Fruit fly (Drosophila melanogaster): Measurements from ENCODE around the gene Ddx1.
A peak's percentile ranks its signal among the peaks of the same experiment; 100 is the strongest.

Gene Ddx1

dm6 chr3L:22277186-22277585 is 14.0 kb downstream of the Ddx1 start (continued):
- TF ChIP-seq Six4 (GFP tag; optimal IDR thresholded peaks at IDR 0.05), result peak; percentile 21
- TF ChIP-seq CG11560 (tag; IDR thresholded peaks at IDR 0.05), result peak; percentile 24; the same call in 1 of the 3 replicates
- TF ChIP-seq HLHmδ (GFP tag; optimal IDR thresholded peaks at IDR 0.05), result no peak
- TF ChIP-seq CG12236 (GFP tag; optimal IDR thresholded peaks at IDR 0.05), result no peak
- TF ChIP-seq org-1 (GFP tag; optimal IDR thresholded peaks at IDR 0.05), result no peak
- TF ChIP-seq Xrp1 (GFP tag; IDR thresholded peaks at IDR 0.05), result 0 out of 2 replicates have a peak, but pooled peaks have one; percentile 45
- TF ChIP-seq row (GFP tag; IDR thresholded peaks at IDR 0.05), result peak; percentile 68
- TF ChIP-seq CG9876 (GFP tag; optimal IDR thresholded peaks at IDR 0.05), result peak; percentile 35
- TF ChIP-seq CG2875 (GFP tag; optimal IDR thresholded peaks at IDR 0.05), result peak; percentile 22
- TF ChIP-seq Dip3 (GFP tag; optimal IDR thresholded peaks at IDR 0.05), result peak; percentile 48
- no peak for TF ChIP-seq p53 (GFP tag; optimal IDR thresholded peaks at IDR 0.05)
- no peak for TF ChIP-seq Dad (GFP tag; optimal IDR thresholded peaks at IDR 0.05)
- TF ChIP-seq Ets97D (GFP tag; optimal IDR thresholded peaks at IDR 0.05), result peak; percentile 9
- TF ChIP-seq CG9727 (GFP tag; optimal IDR thresholded peaks at IDR 0.05), result no peak
- TF ChIP-seq unc-4 (GFP tag; IDR thresholded peaks at IDR 0.05; ENCODE audit: partially characterized antibody), result no peak
- TF ChIP-seq az2 (GFP tag; optimal IDR thresholded peaks at IDR 0.05), result peak; percentile 23
- TF ChIP-seq CG6175 (GFP tag; IDR thresholded peaks at IDR 0.05), result 0 out of 3 replicates have a peak, but pooled peaks have one; percentile 8
- TF ChIP-seq CG10654 (GFP tag; optimal IDR thresholded peaks at IDR 0.05), result no peak
- no peak for TF ChIP-seq CG6854 (GFP tag; optimal IDR thresholded peaks at IDR 0.05)
- TF ChIP-seq CG7839 (tag; optimal IDR thresholded peaks at IDR 0.05), result no peak
- peak; percentile 10 for TF ChIP-seq CG13775 (GFP tag; optimal IDR thresholded peaks at IDR 0.05)
- peak; percentile 26; the same call in 1 of the 2 replicates for TF ChIP-seq peb (GFP tag; IDR thresholded peaks at IDR 0.05)
- no peak for TF ChIP-seq CG8478 (optimal IDR thresholded peaks at IDR 0.05)
- TF ChIP-seq ato (GFP tag; IDR thresholded peaks at IDR 0.05; ENCODE audit: partially characterized antibody), result no peak
- no peak for TF ChIP-seq wek (GFP tag; optimal IDR thresholded peaks at IDR 0.05)
- TF ChIP-seq CG9609 (GFP tag; optimal IDR thresholded peaks at IDR 0.05), result peak; percentile 14
- TF ChIP-seq Opbp (GFP tag; IDR thresholded peaks at IDR 0.05; ENCODE audit: partially characterized antibody), result no peak
- no peak for TF ChIP-seq Sin3A (optimal IDR thresholded peaks at IDR 0.05)
- no peak for TF ChIP-seq shn (GFP tag; optimal IDR thresholded peaks at IDR 0.05)
- TF ChIP-seq CG14860 (GFP tag; IDR thresholded peaks at IDR 0.05; ENCODE audit: partially characterized antibody), result no peak
- TF ChIP-seq nerfin-2 (GFP tag; IDR thresholded peaks at IDR 0.05; ENCODE audit: partially characterized antibody), result no peak
- no peak for TF ChIP-seq CG33557 (GFP tag; optimal IDR thresholded peaks at IDR 0.05)
- TF ChIP-seq sc (optimal IDR thresholded peaks at IDR 0.05), result no peak
- TF ChIP-seq sc (GFP tag; optimal IDR thresholded peaks at IDR 0.05), result no peak
- TF ChIP-seq CG6654 (GFP tag; optimal IDR thresholded peaks at IDR 0.05), result no peak
- no peak for TF ChIP-seq vfl (GFP tag; optimal IDR thresholded peaks at IDR 0.05)
- TF ChIP-seq slbo (GFP tag; IDR thresholded peaks at IDR 0.05), result peak; percentile 60
- no peak for TF ChIP-seq BEAF-32 (GFP tag; optimal IDR thresholded peaks at IDR 0.05)
- peak; percentile 56 for TF ChIP-seq fd96Cb (tag; optimal IDR thresholded peaks at IDR 0.05)
- TF ChIP-seq CG14014 (GFP tag; IDR thresholded peaks at IDR 0.05), result peak; percentile 40; the same call in 1 of the 2 replicates
- peak; percentile 26; the same call in 1 of the 2 replicates for TF ChIP-seq sens-2 (GFP tag; IDR thresholded peaks at IDR 0.05)
- peak; percentile 16 for TF ChIP-seq jumu (GFP tag; optimal IDR thresholded peaks at IDR 0.05)
- no peak for TF ChIP-seq pzg (GFP tag; optimal IDR thresholded peaks at IDR 0.05)
- peak; percentile 42 for TF ChIP-seq CG17829 (tag; optimal IDR thresholded peaks at IDR 0.05)
- no peak for TF ChIP-seq CG14965 (GFP tag; optimal IDR thresholded peaks at IDR 0.05; ENCODE audit: borderline replicate concordance)
- no peak for TF ChIP-seq da (GFP tag; optimal IDR thresholded peaks at IDR 0.05)
- TF ChIP-seq CG3995 (GFP tag; optimal IDR thresholded peaks at IDR 0.05), result no peak
- no peak for TF ChIP-seq pan (optimal IDR thresholded peaks at IDR 0.05)
- peak in 1 of 2 experiments; percentile 66 for TF ChIP-seq pan (GFP tag; optimal IDR thresholded peaks at IDR 0.05 in 1 of 2, IDR thresholded peaks at IDR 0.05 in 1 of 2)
- peak; percentile 59 for TF ChIP-seq danr (GFP tag; IDR thresholded peaks at IDR 0.05)
- no peak for TF ChIP-seq dan (GFP tag; IDR thresholded peaks at IDR 0.05)
- TF ChIP-seq trh (GFP tag; optimal IDR thresholded peaks at IDR 0.05), result peak; percentile 6
